Fruit fly (Drosophila melanogaster): ENCODE data around the gene CG8461.

CG8461 gene

DNA sequence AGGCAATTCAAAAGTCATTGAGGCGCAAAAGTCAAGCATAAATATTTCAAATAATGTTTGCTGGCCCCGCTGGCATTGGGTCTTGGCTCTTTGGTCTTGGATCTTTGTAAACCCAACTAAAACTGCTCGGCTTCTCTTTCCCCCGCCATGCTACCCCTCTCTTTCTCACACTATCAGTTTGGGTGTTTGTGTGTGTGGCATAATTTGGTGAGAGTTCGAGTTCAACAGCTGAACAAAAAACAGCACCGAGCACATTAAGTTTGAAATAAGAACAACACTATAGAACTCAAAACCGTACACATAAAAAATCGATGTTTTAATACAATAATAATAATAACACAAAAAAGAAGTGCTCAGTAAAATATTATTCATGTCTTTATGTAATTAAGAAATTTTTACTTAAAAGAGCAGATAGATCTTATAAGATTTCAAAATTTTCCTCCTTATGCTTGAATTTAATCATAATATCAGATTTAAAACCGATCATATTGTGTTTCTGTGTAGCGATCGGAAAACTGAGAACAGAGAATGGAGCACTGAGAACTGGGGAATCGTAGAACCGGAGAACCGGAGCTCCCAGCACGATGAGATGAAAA lies 34.9 kb downstream of the CG8461 start (continued):
- TF ChIP-seq CG16815 (GFP tag; optimal IDR thresholded peaks at IDR 0.05), result peak; percentile 73
- no peak for TF ChIP-seq MESR4 (GFP tag; optimal IDR thresholded peaks at IDR 0.05)
- TF ChIP-seq NFAT (GFP tag; IDR thresholded peaks at IDR 0.05), result no peak
- no peak for TF ChIP-seq mld (GFP tag; IDR thresholded peaks at IDR 0.05; ENCODE audit: partially characterized antibody)
- peak; percentile 4 for TF ChIP-seq Mes4 (GFP tag; optimal IDR thresholded peaks at IDR 0.05)
- peak; percentile 96 for TF ChIP-seq CG2712 (tag; optimal IDR thresholded peaks at IDR 0.05)
- peak; percentile 82 for TF ChIP-seq Ssrp (tag; optimal IDR thresholded peaks at IDR 0.05)
- peak; percentile 82 for TF ChIP-seq Hmr (GFP tag; optimal IDR thresholded peaks at IDR 0.05)
- peak; percentile 16 to 88 for TF ChIP-seq Hr51 (GFP tag; optimal IDR thresholded peaks at IDR 0.05)
- peak; percentile 94 for TF ChIP-seq CG10979 (tag; optimal IDR thresholded peaks at IDR 0.05)
- no peak for TF ChIP-seq CG2129 (GFP tag; IDR thresholded peaks at IDR 0.05; ENCODE audit: partially characterized antibody)
- peak; percentile 50 for TF ChIP-seq CG6854 (GFP tag; optimal IDR thresholded peaks at IDR 0.05)
- no peak for TF ChIP-seq gt (GFP tag; IDR thresholded peaks at IDR 0.05)
- peak; percentile 18 for TF ChIP-seq CG12236 (GFP tag; optimal IDR thresholded peaks at IDR 0.05)
- TF ChIP-seq Hsf (GFP tag; optimal IDR thresholded peaks at IDR 0.05), result peak; percentile 68
- TF ChIP-seq CG4730 (GFP tag; IDR thresholded peaks at IDR 0.05), result peak; percentile 79
- peak; percentile 93 for TF ChIP-seq CG8924 (tag; optimal IDR thresholded peaks at IDR 0.05)
- TF ChIP-seq nerfin-2 (GFP tag; IDR thresholded peaks at IDR 0.05; ENCODE audit: partially characterized antibody), result no peak
- TF ChIP-seq CG10431 (GFP tag; optimal IDR thresholded peaks at IDR 0.05), result no peak
- peak; percentile 79 for TF ChIP-seq al (GFP tag; IDR thresholded peaks at IDR 0.05)
- peak; percentile 22 for TF ChIP-seq CG10462 (GFP tag; optimal IDR thresholded peaks at IDR 0.05)
- peak; percentile 82 for TF ChIP-seq Fer3 (tag; optimal IDR thresholded peaks at IDR 0.05)
- TF ChIP-seq fd96Cb (tag; optimal IDR thresholded peaks at IDR 0.05), result peak; percentile 87
- peak; percentile 79 for TF ChIP-seq CG15269 (tag; optimal IDR thresholded peaks at IDR 0.05)
- TF ChIP-seq Max (GFP tag; optimal IDR thresholded peaks at IDR 0.05), result peak; percentile 68
- TF ChIP-seq CG34422 (GFP tag; IDR thresholded peaks at IDR 0.05), result peak; percentile 85
- TF ChIP-seq Dip2 (GFP tag; IDR thresholded peaks at IDR 0.05), result no peak
- TF ChIP-seq CG1024 (GFP tag; IDR thresholded peaks at IDR 0.05), result no peak
- peak; percentile 50; the same call in 1 of the 2 replicates for TF ChIP-seq klu (GFP tag; IDR thresholded peaks at IDR 0.05)
- peak; percentile 85 for TF ChIP-seq gcm (GFP tag; optimal IDR thresholded peaks at IDR 0.05)
- peak; percentile 40 for TF ChIP-seq NfI (GFP tag; optimal IDR thresholded peaks at IDR 0.05)
- peak; percentile 91 for TF ChIP-seq CoRest (tag; optimal IDR thresholded peaks at IDR 0.05)
- peak; percentile 79 for TF ChIP-seq CG32767 (GFP tag; IDR thresholded peaks at IDR 0.05)
- peak; percentile 73; the same call in 2 of the 3 replicates for TF ChIP-seq CG11093 (GFP tag; IDR thresholded peaks at IDR 0.05)
- TF ChIP-seq CG3726 (GFP tag; IDR thresholded peaks at IDR 0.05), result no peak
- TF ChIP-seq Dek (tag; optimal IDR thresholded peaks at IDR 0.05), result peak; percentile 71
- TF ChIP-seq stc (GFP tag; IDR thresholded peaks at IDR 0.05), result peak; percentile 79
- peak; percentile 65 for TF ChIP-seq CG2202 (tag; optimal IDR thresholded peaks at IDR 0.05)
- peak; percentile 47 for TF ChIP-seq Ets65A (GFP tag)
- TF ChIP-seq Ets97D (GFP tag; optimal IDR thresholded peaks at IDR 0.05), result no peak
- TF ChIP-seq lbe (GFP tag; optimal IDR thresholded peaks at IDR 0.05), result no peak
- TF ChIP-seq dpn (GFP tag; optimal IDR thresholded peaks at IDR 0.05), result peak; percentile 6 to 70
- peak; percentile 84 for TF ChIP-seq CG13424 (tag; optimal IDR thresholded peaks at IDR 0.05)
- TF ChIP-seq lilli (GFP tag; optimal IDR thresholded peaks at IDR 0.05), result peak; percentile 65
- TF ChIP-seq pros (GFP tag; optimal IDR thresholded peaks at IDR 0.05), result no peak
- TF ChIP-seq gfzf (GFP tag; optimal IDR thresholded peaks at IDR 0.05), result no peak
- TF ChIP-seq CG12071 (GFP tag; optimal IDR thresholded peaks at IDR 0.05), result no peak
- peak; percentile 16 for TF ChIP-seq HLH54F (GFP tag; optimal IDR thresholded peaks at IDR 0.05)
- TF ChIP-seq BEAF-32 (GFP tag; optimal IDR thresholded peaks at IDR 0.05), result no peak
- peak; percentile 9 for TF ChIP-seq pnt (GFP tag; optimal IDR thresholded peaks at IDR 0.05)
